Worm (Caenorhabditis elegans) whole organism, early embryonic: ENCODE data around the gene lonp-2.

Source experiments
- B0310.2 ChIP-seq: sonication (generic microtip); optimal IDR thresholded peaks from 2 replicates; lab custom pipeline; 2016; ENCODE audit warnings: mild to moderate bottlenecking, missing genetic modification characterization, missing compliant biosample characterization
- F13C5.2 ChIP-seq: sonication (generic microtip); optimal IDR thresholded peaks from 2 replicates; lab custom pipeline; 2017; ENCODE audit warnings: mild to moderate bottlenecking, missing genetic modification characterization, inconsistent platforms, missing compliant biosample characterization
- aly-1 ChIP-seq: sonication (generic microtip); optimal IDR thresholded peaks from 2 replicates; lab custom pipeline; 2016; ENCODE audit warnings: missing genetic modification characterization, missing compliant biosample characterization
- ama-1 ChIP-seq: fragments of 150-350 bp; optimal IDR thresholded peaks from 2 replicates; lab custom pipeline; 2014
- ceh-13 ChIP-seq: fragments of 200-800 bp; sonication (Bioruptor generic); optimal IDR thresholded peaks from 2 replicates; lab custom pipeline; 2018; ENCODE audit warnings: mild to moderate bottlenecking, missing genetic modification characterization, missing compliant biosample characterization
- ceh-36 ChIP-seq: sonication (generic microtip); optimal IDR thresholded peaks from 2 replicates; lab custom pipeline; 2016; ENCODE audit warnings: missing genetic modification characterization, inconsistent platforms, missing compliant biosample characterization
- ets-7 ChIP-seq: sonication (generic microtip); optimal IDR thresholded peaks from 2 replicates; lab custom pipeline; 2016; ENCODE audit warnings: missing genotype, missing genetic modification characterization, missing compliant biosample characterization
- flt-1 ChIP-seq: fragments of 200-800 bp; sonication (Bioruptor generic); IDR thresholded peaks from 2 replicates; pipeline ENCODE4 v1.3.6; 2022; ENCODE audit warnings: missing genetic modification characterization, missing compliant biosample characterization
- hmbx-1 ChIP-seq: sonication (generic microtip); optimal IDR thresholded peaks from 2 replicates; lab custom pipeline; 2016; ENCODE audit warnings: mild to moderate bottlenecking, missing genetic modification characterization, missing compliant biosample characterization
- hmg-4 ChIP-seq: fragments of 200-800 bp; sonication (Bioruptor generic); optimal IDR thresholded peaks from 2 replicates; lab custom pipeline; 2018; ENCODE audit warnings: mild to moderate bottlenecking, missing genetic modification characterization, missing compliant biosample characterization
- hnd-1 ChIP-seq: sonication (generic microtip); optimal IDR thresholded peaks from 2 replicates; lab custom pipeline; 2016; ENCODE audit warnings: missing genetic modification characterization, missing compliant biosample characterization
- pes-1 ChIP-seq: fragments of 200-800 bp; sonication (Bioruptor generic); IDR thresholded peaks from 2 replicates; pipeline ENCODE4 v1.3.6; 2022; ENCODE audit warnings: missing genetic modification reagents, missing genetic modification characterization, missing compliant biosample characterization
- scrt-1 ChIP-seq: fragments of 200-800 bp; sonication (Bioruptor generic); IDR thresholded peaks from 2 replicates; pipeline ENCODE4 v1.3.6; 2022; ENCODE audit warnings: missing genetic modification characterization, missing compliant biosample characterization
- sea-1 ChIP-seq: fragments of 200-800 bp; sonication (Bioruptor generic); conservative IDR thresholded peaks from 2 replicates; pipeline ENCODE4 v1.3.6; 2022; ENCODE audit warnings: missing genetic modification characterization, missing compliant biosample characterization
- tbx-11 ChIP-seq: fragments of 200-800 bp; sonication (Bioruptor generic); IDR thresholded peaks from 2 replicates; pipeline ENCODE4 v1.3.6; 2022; ENCODE audit warnings: missing genetic modification characterization, missing compliant biosample characterization
- tbx-37 ChIP-seq: fragments of 200-800 bp; sonication (Bioruptor generic); conservative IDR thresholded peaks from 2 replicates; pipeline ENCODE4 v1.3.6; 2022; ENCODE audit warnings: missing genetic modification reagents, missing genetic modification characterization, missing compliant biosample characterization
- tra-4 ChIP-seq: sonication (generic microtip); optimal IDR thresholded peaks from 2 replicates; lab custom pipeline; 2017; ENCODE audit warnings: missing genetic modification characterization, missing compliant biosample characterization

Gene lonp-2

DNA sequence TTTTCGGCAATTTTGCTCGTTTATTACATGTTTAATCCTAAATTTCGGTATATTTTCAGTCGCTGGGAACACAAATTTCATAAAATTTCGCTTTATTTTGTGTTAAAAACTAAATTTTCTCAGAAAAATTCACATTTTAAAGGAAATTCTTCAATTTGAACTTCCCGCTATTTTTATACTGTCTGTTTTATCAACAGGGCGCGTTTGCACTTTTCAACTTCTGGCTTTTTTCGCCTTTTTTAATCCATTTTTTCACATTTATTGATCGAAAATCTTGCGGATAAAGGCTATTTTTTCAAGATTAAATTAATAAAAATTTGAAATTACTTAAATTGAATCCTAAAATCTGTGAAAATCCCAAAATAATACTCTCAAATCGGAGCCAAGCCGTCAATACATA, 44.6 kb downstream of the lonp-2 start:
- TF ChIP-seq F13C5.2, result peak; percentile 5
- no peak for TF ChIP-seq aly-1

DNA sequence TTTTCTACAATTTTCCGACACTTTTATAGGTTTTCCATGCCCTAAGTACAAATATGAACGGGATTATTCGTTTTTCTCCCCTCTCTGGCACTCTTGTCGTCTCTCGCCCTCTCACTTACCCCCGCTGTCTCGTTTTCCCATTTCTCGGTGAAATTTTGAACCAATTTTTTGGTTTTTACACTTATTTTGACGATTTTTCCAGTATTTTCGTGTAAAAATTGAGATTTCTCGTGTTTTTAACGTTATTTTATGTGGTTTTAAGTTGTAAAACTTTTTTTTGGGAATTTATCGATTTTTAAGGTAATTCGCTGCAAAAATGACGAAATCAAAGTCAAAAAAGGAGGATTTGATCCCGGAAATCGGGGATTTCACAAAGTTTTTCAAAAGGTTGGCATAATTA, 45.0 kb downstream of the lonp-2 start, which contains the start of gene Y75B8A.7:
TSS of gene Y75B8A.7 (plus strand) at position 301 of the 400 bp plus-strand sequence.
- TF ChIP-seq pes-1 (no peak), ceh-36 (no peak), tbx-11 (GFP tag; lab: Robert Waterston, UW) (no peak), sea-1 (no peak), hmg-4 (no peak), ceh-13 (GFP tag; lab: Kevin White, UChicago) (no peak), scrt-1 (GFP tag; lab: Robert Waterston, UW) (no peak)

DNA sequence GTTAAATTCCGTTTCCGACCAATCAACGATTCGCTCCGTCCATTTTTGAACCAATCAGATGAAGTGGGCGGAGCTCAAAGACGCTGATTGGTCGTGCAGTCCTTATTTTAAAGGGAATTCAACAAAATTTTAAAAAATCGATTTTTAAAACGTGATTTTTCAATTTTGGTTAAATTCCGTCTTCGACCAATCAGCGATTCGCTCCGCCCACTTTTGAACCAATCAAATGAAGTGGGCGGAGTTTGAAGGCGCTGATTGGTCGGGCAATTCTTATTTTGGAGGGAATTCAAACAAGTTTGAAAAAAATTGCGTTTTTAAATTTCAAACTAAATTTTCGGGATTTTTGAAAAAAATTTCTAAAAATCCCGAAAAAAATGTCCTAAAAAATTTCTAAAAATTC, 45.9 kb downstream of the lonp-2 start:
- TF ChIP-seq aly-1, result no peak
- no peak for TF ChIP-seq ceh-36
- TF ChIP-seq pes-1, result no peak
- no peak for TF ChIP-seq sea-1
- TF ChIP-seq ama-1, result no peak
- TF ChIP-seq hnd-1, result no peak

DNA sequence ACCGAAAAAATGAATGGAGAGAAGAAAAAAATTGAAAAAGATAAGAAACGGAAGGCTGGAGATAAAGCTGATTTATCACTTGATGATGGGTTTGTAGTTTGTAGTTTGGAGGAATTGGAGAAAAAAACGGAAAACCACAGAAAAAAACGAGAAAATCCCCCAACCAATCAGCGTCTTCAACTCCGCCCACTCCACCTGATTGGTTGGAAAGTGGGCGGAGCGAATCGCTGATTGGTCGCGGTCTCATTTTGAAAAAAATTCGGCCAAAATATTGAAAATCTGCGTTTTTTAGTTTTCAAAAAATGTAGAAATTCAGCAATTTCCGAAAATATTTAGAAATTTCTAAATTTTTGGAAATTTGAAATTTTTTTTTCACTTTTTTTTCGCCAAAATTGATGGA, 48.2 kb downstream of the lonp-2 start:
- TF ChIP-seq hmbx-1 (tag; lab: Kevin White, UChicago), result no peak
- no peak for TF ChIP-seq tra-4
- TF ChIP-seq ama-1, result no peak
- TF ChIP-seq B0310.2 (tag; lab: Kevin White, UChicago), result no peak
- no peak for TF ChIP-seq hnd-1
- no peak for TF ChIP-seq scrt-1 (GFP tag; lab: Robert Waterston, UW)
- no peak for TF ChIP-seq tbx-37 (GFP tag; lab: Robert Waterston, UW)

DNA sequence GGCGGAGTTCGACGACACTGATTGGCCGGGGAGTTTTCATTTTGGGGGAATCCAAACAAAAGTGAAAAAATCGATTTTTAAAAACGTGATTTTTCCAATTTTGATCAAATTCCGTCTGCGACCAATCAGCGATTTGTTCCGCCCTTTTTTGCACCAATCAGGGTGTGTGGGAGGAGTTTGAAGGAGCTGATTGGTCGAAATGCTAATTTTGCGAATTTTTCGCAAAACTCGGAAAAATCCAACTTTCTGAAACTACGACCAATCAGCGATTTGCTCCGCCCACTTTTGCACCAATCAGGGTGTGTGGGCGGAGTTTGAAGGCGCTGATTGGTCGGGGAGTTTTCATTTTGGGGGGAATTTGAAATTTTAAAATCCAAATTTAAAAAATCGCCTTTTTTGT, 49.0 kb downstream of the lonp-2 start:
- TF ChIP-seq hmg-4, result no peak
- TF ChIP-seq ama-1, result no peak
- TF ChIP-seq pes-1, result no peak
- no peak for TF ChIP-seq F13C5.2
- no peak for TF ChIP-seq tbx-37 (GFP tag; lab: Robert Waterston, UW)
- no peak for TF ChIP-seq scrt-1 (GFP tag; lab: Robert Waterston, UW)
- no peak for TF ChIP-seq flt-1 (GFP tag; lab: Robert Waterston, UW)
- TF ChIP-seq sea-1, result no peak
- no peak for TF ChIP-seq ets-7

DNA sequence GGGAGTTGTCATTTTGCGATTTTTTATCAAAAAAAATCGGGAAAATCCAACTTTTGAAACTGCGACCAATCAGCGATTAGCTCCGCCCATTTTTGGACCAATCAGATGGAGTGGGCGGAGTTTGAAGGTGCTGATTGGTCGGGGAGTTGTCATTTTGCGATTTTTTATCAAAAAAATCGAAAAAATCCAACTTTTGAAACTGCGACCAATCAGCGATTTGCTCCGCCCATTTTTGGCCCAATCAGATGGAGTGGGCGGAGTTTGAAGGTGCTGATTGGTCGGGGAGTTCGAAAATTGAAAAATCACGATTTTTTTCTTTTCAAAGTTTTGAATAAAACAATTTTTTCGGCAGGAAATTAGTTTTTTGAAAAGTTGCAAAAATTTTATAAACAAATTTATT, 50.0 kb downstream of the lonp-2 start:
- no peak for TF ChIP-seq sea-1
- no peak for TF ChIP-seq tra-4
- no peak for TF ChIP-seq hnd-1
- no peak for TF ChIP-seq F13C5.2
- TF ChIP-seq ets-7, result no peak
- TF ChIP-seq tbx-37 (GFP tag; lab: Robert Waterston, UW), result no peak
- no peak for TF ChIP-seq B0310.2 (tag; lab: Kevin White, UChicago)
- TF ChIP-seq flt-1 (GFP tag; lab: Robert Waterston, UW), result no peak
- TF ChIP-seq tbx-11 (GFP tag; lab: Robert Waterston, UW), result no peak
- TF ChIP-seq aly-1, result no peak
- TF ChIP-seq hmbx-1 (tag; lab: Kevin White, UChicago), result no peak
- no peak for TF ChIP-seq ceh-36
- TF ChIP-seq ama-1, result no peak
- no peak for TF ChIP-seq ceh-13 (GFP tag; lab: Kevin White, UChicago)
- no peak for TF ChIP-seq hmg-4
- TF ChIP-seq pes-1, result no peak
- no peak for TF ChIP-seq scrt-1 (GFP tag; lab: Robert Waterston, UW)

DNA sequence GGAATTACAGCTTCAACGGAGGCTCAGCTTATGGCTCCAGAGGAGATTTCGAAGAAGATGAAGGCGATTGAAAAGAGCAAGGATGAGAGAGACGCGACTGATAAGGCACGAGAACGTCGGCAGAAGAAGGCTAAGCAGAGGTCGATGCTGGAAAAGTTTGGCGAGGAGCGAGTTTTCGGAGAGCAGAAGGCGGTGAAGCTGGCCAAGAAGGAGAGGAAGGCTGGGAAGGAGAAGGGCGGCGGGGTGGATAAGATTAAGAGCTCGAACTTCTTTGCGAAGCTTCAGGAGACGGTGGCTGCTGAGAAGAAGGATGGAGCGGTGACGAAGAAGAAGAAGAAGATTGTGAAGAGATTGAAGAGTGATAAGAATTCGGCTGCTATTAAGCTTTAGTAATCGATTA, 51.6 kb downstream of the lonp-2 start:
- TF ChIP-seq pes-1 (no peak), scrt-1 (GFP tag; lab: Robert Waterston, UW) (0 out of 2 replicates have a peak, but pooled peaks have one; percentile 26)

DNA sequence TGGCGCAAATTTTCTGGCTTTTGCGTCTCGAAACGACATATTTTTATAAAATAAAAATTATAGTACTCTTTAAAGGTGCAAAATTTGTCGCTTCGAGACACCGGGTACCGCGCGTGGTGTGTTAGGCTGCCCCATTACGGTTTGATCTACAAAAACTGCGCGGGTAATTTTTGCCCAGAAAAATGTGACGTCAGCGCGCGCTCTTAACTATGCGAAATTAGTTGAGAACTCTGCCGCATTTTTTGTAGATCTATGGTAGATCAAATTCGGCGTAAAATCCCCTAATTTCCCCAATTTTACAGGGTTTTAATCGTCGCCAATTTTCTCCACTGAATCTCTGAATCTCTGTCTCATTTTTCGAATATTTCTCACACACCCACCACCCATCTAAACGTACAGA, 52.9 kb downstream of the lonp-2 start, which contains the start of gene Y75B8A.8:
TSS of gene Y75B8A.8 (plus strand) at position 301 of the 400 bp plus-strand sequence.
- TF ChIP-seq flt-1 (GFP tag; lab: Robert Waterston, UW) (no peak), aly-1 (no peak), sea-1 (no peak), ets-7 (no peak), scrt-1 (GFP tag; lab: Robert Waterston, UW) (no peak), hmbx-1 (tag; lab: Kevin White, UChicago) (no peak), hnd-1 (no peak), B0310.2 (tag; lab: Kevin White, UChicago) (no peak)

DNA sequence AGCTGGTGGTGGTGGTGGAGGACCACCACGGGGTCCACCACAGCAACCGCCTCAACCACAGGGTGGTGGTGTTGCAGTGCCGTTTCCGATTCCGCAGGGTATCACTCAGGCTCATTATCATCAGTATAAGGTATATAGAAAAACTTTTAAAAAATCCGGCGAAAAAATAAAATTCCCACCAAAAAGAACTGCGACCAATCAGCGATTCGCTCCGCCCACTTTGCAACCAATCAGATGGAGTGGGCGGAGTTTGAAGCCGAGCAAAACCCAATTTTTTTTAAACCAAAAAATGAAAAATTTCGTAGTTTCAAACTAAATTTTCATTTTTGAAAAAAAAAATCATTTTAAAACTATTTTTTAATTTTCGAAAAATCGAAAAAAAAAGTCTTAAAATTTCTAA, 53.4 kb downstream of the lonp-2 start:
- TF ChIP-seq ama-1, result no peak
- TF ChIP-seq hmbx-1 (tag; lab: Kevin White, UChicago), result no peak
- no peak for TF ChIP-seq tbx-11 (GFP tag; lab: Robert Waterston, UW)
